Fruit fly (Drosophila melanogaster) S2 (cell line): ENCODE results near the gene Idh3g.

Experiments
- CG8478 ChIP-seq: fragments of >200 bp; optimal IDR thresholded peaks from 2 replicates; lab custom pipeline; 2018
- CTCF ChIP-seq, 2 experiments: fragments of >200 bp; optimal IDR thresholded peaks; 2 replicates each; lab custom pipeline; 2018

dm6 chr3R:25647577-25648257 lies 32.9 kb upstream of the Idh3g start:
- TF ChIP-seq CG8478 (lab: Kevin White, UChicago) = no peak
- TF ChIP-seq CTCF (optimal IDR thresholded peaks at IDR 0.05; lab: Kevin White, UChicago) = peak; percentile 38 to 62
